Fruit fly (Drosophila melanogaster): ENCODE data around the gene CG13305.

CG13305 gene

DNA sequence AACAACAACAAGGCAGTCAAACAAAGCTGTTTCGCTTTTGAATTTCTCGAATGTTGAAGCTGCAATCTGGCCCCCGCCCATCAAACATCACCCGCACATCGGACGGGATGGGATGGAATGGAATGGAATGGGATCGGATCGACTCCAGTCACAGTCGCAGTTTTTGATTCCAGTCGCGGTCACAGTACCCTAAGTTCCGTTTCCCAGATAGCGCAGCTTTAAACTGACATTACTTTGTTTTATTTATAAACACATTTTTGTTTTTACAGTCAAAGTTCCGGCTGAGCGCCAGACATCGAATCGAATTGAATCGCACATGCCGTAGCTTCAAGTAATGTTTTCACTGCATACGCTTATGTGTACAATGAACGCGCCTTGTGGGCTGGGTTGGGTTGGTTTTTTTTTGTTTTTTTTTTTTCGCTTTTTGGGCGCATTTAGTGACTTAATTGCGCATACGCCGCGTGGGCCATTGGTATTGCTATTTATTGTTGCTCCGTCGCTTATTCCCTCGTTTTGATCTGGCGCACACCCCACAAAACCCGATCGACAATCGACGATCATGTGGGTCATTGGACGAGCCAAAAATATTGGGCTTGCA lies 42.2 kb upstream of the CG13305 start (continued):
- TF ChIP-seq shn (GFP tag; optimal IDR thresholded peaks at IDR 0.05) (no peak), CG10431 (GFP tag; optimal IDR thresholded peaks at IDR 0.05) (no peak), CG2889 (GFP tag; IDR thresholded peaks at IDR 0.05) (no peak), CG4707 (GFP tag; optimal IDR thresholded peaks at IDR 0.05) (no peak), fd64A (GFP tag; optimal IDR thresholded peaks at IDR 0.05) (no peak), sens-2 (GFP tag; IDR thresholded peaks at IDR 0.05) (no peak), cwo (GFP tag; optimal IDR thresholded peaks at IDR 0.05) (peak; percentile 40), sisA (GFP tag; IDR thresholded peaks at IDR 0.05) (no peak), CG10543 (GFP tag; optimal IDR thresholded peaks at IDR 0.05) (peak; percentile 18), CG2875 (GFP tag; optimal IDR thresholded peaks at IDR 0.05) (no peak), pfk (GFP tag; optimal IDR thresholded peaks at IDR 0.05) (peak; percentile 71), CG4360 (GFP tag; IDR thresholded peaks at IDR 0.05) (no peak), sqz (GFP tag; optimal IDR thresholded peaks at IDR 0.05) (no peak), Vsx1 (GFP tag; optimal IDR thresholded peaks at IDR 0.05) (no peak), CG17186 (GFP tag; optimal IDR thresholded peaks at IDR 0.05) (no peak), CG14050 (GFP tag; IDR thresholded peaks at IDR 0.05) (no peak), ind (GFP tag; optimal IDR thresholded peaks at IDR 0.05) (no peak), CG43689 (GFP tag; IDR thresholded peaks at IDR 0.05) (0 out of 2 replicates have a peak, but pooled peaks have one; percentile 6), crp (GFP tag; optimal IDR thresholded peaks at IDR 0.05) (no peak), Xrp1 (GFP tag; IDR thresholded peaks at IDR 0.05) (no peak), HLHmδ (GFP tag; optimal IDR thresholded peaks at IDR 0.05) (no peak), odd (GFP tag; optimal IDR thresholded peaks at IDR 0.05) (no peak), otp (GFP tag; IDR thresholded peaks at IDR 0.05) (no peak), CG13287 (GFP tag; IDR thresholded peaks at IDR 0.05; ENCODE audit: partially characterized antibody) (no peak), Lhr (GFP tag; optimal IDR thresholded peaks at IDR 0.05) (no peak), Oaz (GFP tag; IDR thresholded peaks at IDR 0.05) (no peak), peb (GFP tag; IDR thresholded peaks at IDR 0.05) (no peak), Ssrp (tag; optimal IDR thresholded peaks at IDR 0.05) (no peak), gsb (GFP tag; IDR thresholded peaks at IDR 0.05) (no peak), CG3726 (GFP tag; IDR thresholded peaks at IDR 0.05) (no peak), Bgb (GFP tag; IDR thresholded peaks at IDR 0.05; ENCODE audit: partially characterized antibody) (no peak), CG10366 (GFP tag; IDR thresholded peaks at IDR 0.05) (no peak), CG7271 (tag; optimal IDR thresholded peaks at IDR 0.05) (no peak), CG11456 (GFP tag; IDR thresholded peaks at IDR 0.05) (0 out of 3 replicates have a peak, but pooled peaks have one; percentile 37), CG2120 (GFP tag; optimal IDR thresholded peaks at IDR 0.05) (no peak)

DNA sequence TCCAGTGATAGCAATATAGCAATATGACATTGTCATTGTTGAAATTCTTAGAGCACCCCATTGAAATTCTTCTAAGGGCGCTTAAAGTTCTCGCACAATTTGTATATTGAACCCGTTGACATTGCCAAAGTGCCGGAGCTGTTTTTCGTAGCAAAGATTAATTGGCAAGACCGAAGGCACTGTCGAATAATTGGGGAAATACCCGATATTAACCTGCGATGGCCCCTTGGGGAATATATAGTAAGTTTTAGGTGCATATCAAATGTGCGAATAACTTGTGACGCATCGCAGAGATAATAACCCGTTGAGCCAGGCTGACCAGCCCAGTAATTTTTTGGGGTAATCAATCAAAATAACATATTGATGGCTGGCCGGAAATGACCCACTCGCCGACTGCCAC lies 40.0 kb upstream of the CG13305 start:
- TF ChIP-seq CG11456 (GFP tag; IDR thresholded peaks at IDR 0.05) (no peak), sd (tag; optimal IDR thresholded peaks at IDR 0.05) (peak; percentile 17), Dbx (GFP tag; IDR thresholded peaks at IDR 0.05) (no peak), CG11093 (GFP tag; IDR thresholded peaks at IDR 0.05) (no peak), Med (GFP tag) (peak; percentile 49), CG8944 (GFP tag; optimal IDR thresholded peaks at IDR 0.05) (no peak), nau (GFP tag; optimal IDR thresholded peaks at IDR 0.05) (no peak)
